Worm (Caenorhabditis elegans) whole organism, L2 larva: ENCODE data around the gene klc-2.
A peak's percentile ranks its signal among the peaks of the same experiment; 100 is the strongest.

Experiments used
- C34F6.9 ChIP-seq: fragments of 150-350 bp; optimal IDR thresholded peaks from 2 replicates; lab custom pipeline; 2014; ENCODE audit warnings: missing biosample characterization, missing genetic modification characterization
- F13H6.1 ChIP-seq: sonication (generic microtip); optimal IDR thresholded peaks from 2 replicates; lab custom pipeline; 2016; ENCODE audit warnings: missing genetic modification characterization, missing compliant biosample characterization
- Y55F3AM.14 ChIP-seq: fragments of 200-800 bp; sonication (Bioruptor generic); optimal IDR thresholded peaks from 2 replicates; lab custom pipeline; 2018; ENCODE audit warnings: mild to moderate bottlenecking, missing genetic modification characterization, missing compliant biosample characterization
- ZK546.5 ChIP-seq: sonication (generic microtip); optimal IDR thresholded peaks from 2 replicates; lab custom pipeline; 2017; ENCODE audit warnings: missing biosample characterization, missing genetic modification characterization
- aly-2 ChIP-seq: fragments of 150-350 bp; optimal IDR thresholded peaks from 2 replicates; lab custom pipeline; 2014; ENCODE audit warnings: missing biosample characterization, missing genetic modification characterization
- ceh-82 ChIP-seq: fragments of 150-350 bp; optimal IDR thresholded peaks from 2 replicates; lab custom pipeline; 2014; ENCODE audit warnings: missing biosample characterization, missing genetic modification characterization
- dmd-4 ChIP-seq: sonication (generic microtip); optimal IDR thresholded peaks from 2 replicates; lab custom pipeline; 2017; ENCODE audit warnings: missing biosample characterization, missing genetic modification characterization
- elt-3 ChIP-seq: sonication (generic microtip); optimal IDR thresholded peaks from 2 replicates; lab custom pipeline; 2017; ENCODE audit warnings: missing biosample characterization, missing genetic modification characterization
- fos-1 ChIP-seq: fragments of 150-350 bp; optimal IDR thresholded peaks from 2 replicates; lab custom pipeline; 2014; ENCODE audit warnings: missing biosample characterization, missing genetic modification characterization
- lin-11 ChIP-seq: fragments of 150-350 bp; sonication (generic microtip); optimal IDR thresholded peaks from 2 replicates; lab custom pipeline; 2014; ENCODE audit warnings: missing biosample characterization, missing genetic modification characterization, inconsistent platforms, mixed read lengths
- lin-13 ChIP-seq: fragments of 150-350 bp; optimal IDR thresholded peaks from 2 replicates; lab custom pipeline; 2014; ENCODE audit warnings: missing biosample characterization, missing genetic modification reagents, missing genetic modification characterization
- lsy-2 ChIP-seq, 2 experiments: fragments of 150-350 bp in 1 of 2; sonication (generic microtip) in 1 of 2; optimal IDR thresholded peaks; 2 replicates each; lab custom pipeline; 2014 to 2017; ENCODE audit warnings: missing biosample characterization in 2 of 2, missing genetic modification characterization in 2 of 2
- mab-5 ChIP-seq: fragments of 150-350 bp; optimal IDR thresholded peaks from 2 replicates; lab custom pipeline; 2014; ENCODE audit warnings: missing biosample characterization, missing genetic modification characterization
- mbf-1 ChIP-seq: sonication (generic microtip); optimal IDR thresholded peaks from 2 replicates; lab custom pipeline; 2017; ENCODE audit warnings: missing biosample characterization, missing genetic modification characterization
- mdl-1 ChIP-seq, 2 experiments: fragments of 150-350 bp in 1 of 2; sonication (generic microtip) in 1 of 2; optimal IDR thresholded peaks; 2 replicates each; lab custom pipeline; 2017; ENCODE audit warnings: missing biosample characterization in 2 of 2, missing genetic modification characterization in 2 of 2
- nhr-10 ChIP-seq: sonication (generic microtip); optimal IDR thresholded peaks from 2 replicates; lab custom pipeline; 2017; ENCODE audit warnings: missing biosample characterization, missing genetic modification characterization
- nhr-12 ChIP-seq: fragments of 150-350 bp; optimal IDR thresholded peaks from 2 replicates; lab custom pipeline; 2014; ENCODE audit warnings: missing biosample characterization, missing genetic modification characterization
- nhr-129 ChIP-seq: fragments of 150-350 bp; optimal IDR thresholded peaks from 2 replicates; lab custom pipeline; 2014; ENCODE audit warnings: missing biosample characterization, missing genetic modification characterization
- nhr-25 ChIP-seq: fragments of 150-350 bp; sonication (generic microtip); optimal IDR thresholded peaks from 3 replicates; lab custom pipeline; 2014; ENCODE audit warnings: missing biosample characterization, missing genetic modification characterization
- nhr-6 ChIP-seq: fragments of 150-350 bp; optimal IDR thresholded peaks from 2 replicates; lab custom pipeline; 2014; ENCODE audit warnings: missing biosample characterization, missing genetic modification characterization
- nhr-77 ChIP-seq: fragments of 150-350 bp; optimal IDR thresholded peaks from 2 replicates; lab custom pipeline; 2014; ENCODE audit warnings: missing biosample characterization, missing genetic modification characterization
- peb-1 ChIP-seq: fragments of 150-350 bp; optimal IDR thresholded peaks from 2 replicates; lab custom pipeline; 2014; ENCODE audit warnings: missing biosample characterization, missing genetic modification characterization
- sem-4 ChIP-seq: fragments of 150-350 bp; optimal IDR thresholded peaks from 2 replicates; lab custom pipeline; 2014; ENCODE audit warnings: missing biosample characterization, missing genetic modification reagents, missing genetic modification characterization
- skn-1 ChIP-seq: sonication (generic microtip); optimal IDR thresholded peaks from 2 replicates; lab custom pipeline; 2017; ENCODE audit warnings: missing biosample characterization, missing genetic modification characterization
- sma-3 ChIP-seq: sonication (generic microtip); optimal IDR thresholded peaks from 2 replicates; lab custom pipeline; 2016; ENCODE audit warnings: missing genetic modification reagents, missing genetic modification characterization, missing compliant biosample characterization
- sma-9 ChIP-seq, 2 experiments: fragments of 150-350 bp in 1 of 2; sonication (generic microtip) in 1 of 2; optimal IDR thresholded peaks; 2 replicates each; lab custom pipeline; 2014 to 2016; ENCODE audit warnings: missing genetic modification characterization in 2 of 2, mild to moderate bottlenecking in 1 of 2, missing biosample characterization in 1 of 2, missing compliant biosample characterization in 1 of 2, missing genetic modification reagents in 1 of 2, moderate library complexity in 1 of 2
- snpc-4 ChIP-seq: fragments of 150-350 bp; optimal IDR thresholded peaks from 2 replicates; lab custom pipeline; 2014; ENCODE audit warnings: missing biosample characterization, missing genetic modification characterization
- unc-39 ChIP-seq: fragments of 150-350 bp; optimal IDR thresholded peaks from 2 replicates; lab custom pipeline; 2014; ENCODE audit warnings: missing biosample characterization, missing genetic modification characterization
- unc-55 ChIP-seq: fragments of 150-350 bp; sonication (generic microtip); optimal IDR thresholded peaks from 3 replicates; lab custom pipeline; 2014; ENCODE audit warnings: missing biosample characterization, missing genetic modification reagents, missing genetic modification characterization
- unc-62 ChIP-seq: fragments of 150-350 bp; optimal IDR thresholded peaks from 2 replicates; lab custom pipeline; 2014; ENCODE audit warnings: missing biosample characterization, missing genetic modification reagents, missing genetic modification characterization
- zag-1 ChIP-seq: fragments of 150-350 bp; optimal IDR thresholded peaks from 2 replicates; lab custom pipeline; 2014; ENCODE audit warnings: missing biosample characterization, missing genetic modification characterization
- ztf-11 ChIP-seq: sonication (generic microtip); optimal IDR thresholded peaks from 2 replicates; lab custom pipeline; 2017; ENCODE audit warnings: missing biosample characterization, missing genetic modification characterization
- ztf-4 ChIP-seq: fragments of 150-350 bp; optimal IDR thresholded peaks from 2 replicates; lab custom pipeline; 2014; ENCODE audit warnings: missing biosample characterization, missing genetic modification characterization

klc-2 gene

DNA sequence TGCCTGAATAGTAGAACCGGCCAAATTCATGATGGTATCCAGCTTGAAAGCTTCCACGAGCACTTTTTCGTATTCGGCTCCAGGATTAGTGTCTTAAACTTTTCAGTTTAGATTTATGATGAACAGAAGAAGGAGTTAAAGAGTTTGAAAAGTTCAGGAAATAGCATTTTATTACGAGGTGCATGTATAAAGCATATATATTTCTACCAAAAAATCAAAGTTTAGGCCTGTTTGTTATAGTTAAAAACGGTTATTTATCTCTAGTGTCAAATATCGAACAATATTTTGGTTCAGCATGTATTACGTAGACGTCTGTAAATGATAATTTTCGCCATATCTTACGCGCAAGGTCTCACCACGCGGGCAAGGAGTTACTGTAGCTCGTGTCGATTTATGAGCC lies at the start of gene klc-2:
TSS of gene klc-2 (minus strand) at position 101 of the 400 bp plus-strand sequence.
- TF ChIP-seq sem-4 (tag; lab: Kevin White, UChicago) (no peak), elt-3 (no peak), skn-1 (tag; lab: Kevin White, UChicago) (no peak), F13H6.1 (tag; lab: Kevin White, UChicago) (no peak), sma-9 (GFP tag; optimal IDR thresholded peaks at IDR 0.05; lab: Kevin White, UChicago) (no peak), sma-9 (tag; optimal IDR thresholded peaks at IDR 0.05; lab: Kevin White, UChicago) (no peak), nhr-77 (no peak), lin-11 (tag; lab: Kevin White, UChicago) (no peak), ztf-11 (no peak), aly-2 (tag; lab: Kevin White, UChicago) (no peak), nhr-10 (no peak), peb-1 (tag; lab: Kevin White, UChicago) (no peak)

DNA sequence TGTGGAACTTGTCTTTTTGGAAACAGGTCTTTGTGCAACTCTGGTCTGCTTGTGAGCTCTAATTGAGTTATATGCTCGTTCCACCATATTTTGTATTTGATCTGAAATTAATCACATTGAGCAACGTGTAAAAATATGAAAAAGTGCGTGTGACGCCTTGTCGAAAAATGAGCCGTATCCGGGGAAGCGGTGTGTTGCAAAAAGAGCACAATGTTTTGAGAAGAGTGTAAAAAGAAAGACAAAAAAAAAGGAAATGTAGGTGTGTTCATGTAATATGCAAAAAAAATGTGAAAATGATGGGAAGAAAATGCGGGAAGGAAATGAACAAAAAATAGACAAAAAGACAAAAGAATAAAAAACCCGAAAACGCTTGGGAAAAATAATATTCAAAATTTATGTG lies 49.6 kb upstream of the klc-2 start, which contains the start of gene acy-4:
TSS of gene acy-4 (minus strand) at position 101 of the 400 bp plus-strand sequence.
- peak; percentile 9 for TF ChIP-seq unc-55 (GFP tag; lab: Kevin White, UChicago)
- no peak for TF ChIP-seq snpc-4
- TF ChIP-seq nhr-25 (tag; lab: Kevin White, UChicago), result no peak
- no peak for TF ChIP-seq nhr-6 (tag; lab: Kevin White, UChicago)
- no peak for TF ChIP-seq ztf-4
- TF ChIP-seq C34F6.9 (tag; lab: Kevin White, UChicago), result no peak
- no peak for TF ChIP-seq peb-1 (tag; lab: Kevin White, UChicago)
- TF ChIP-seq sem-4 (tag; lab: Kevin White, UChicago), result no peak
- TF ChIP-seq, all 48 proteins: peak for 1

DNA sequence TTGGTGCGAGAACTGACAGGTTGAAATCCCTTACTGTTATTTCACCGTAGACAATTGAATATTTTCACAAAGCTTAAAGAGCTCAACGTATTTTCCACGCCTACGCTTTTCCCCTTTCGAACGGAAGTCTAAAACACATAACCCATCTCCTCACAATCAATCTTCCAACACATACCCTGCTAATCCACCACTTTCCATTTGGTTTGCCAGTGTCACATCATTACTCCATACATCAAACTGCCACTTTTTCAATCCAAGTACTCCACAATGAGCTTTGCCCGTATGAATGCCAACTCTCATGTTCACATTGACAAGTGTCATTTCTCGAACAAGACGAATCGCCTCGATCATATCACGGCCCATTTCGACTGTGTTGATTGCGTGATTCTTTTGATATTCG lies 46.8 kb upstream of the klc-2 start:
- TF ChIP-seq ceh-82, result no peak
- no peak for TF ChIP-seq lin-11 (tag; lab: Kevin White, UChicago)
- peak; percentile 4 for TF ChIP-seq mab-5

DNA sequence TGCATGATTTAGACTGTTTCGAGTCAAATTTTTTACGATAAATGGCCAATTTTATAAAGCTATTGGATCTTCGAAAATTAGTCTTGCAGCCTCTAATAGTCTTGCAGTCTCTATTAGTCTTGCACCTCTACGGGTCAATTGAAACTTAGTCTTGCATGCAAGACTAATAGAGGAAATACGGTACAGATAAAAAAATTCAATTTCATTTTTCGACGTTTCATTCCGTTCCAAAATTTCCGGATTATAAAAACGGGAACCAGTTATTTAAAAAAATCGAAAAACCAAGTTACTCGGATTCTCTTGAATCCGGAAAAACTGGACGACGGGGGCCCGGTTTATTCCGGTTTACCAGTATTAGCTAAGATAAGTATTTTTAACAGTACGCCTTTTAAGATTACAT lies 40.2 kb upstream of the klc-2 start, which contains the start of gene M03E7.1:
TSS of gene M03E7.1 (plus strand) at position 301 of the 400 bp plus-strand sequence.
- TF ChIP-seq dmd-4 (tag; lab: Kevin White, UChicago) (no peak), skn-1 (tag; lab: Kevin White, UChicago) (no peak), elt-3 (no peak), Y55F3AM.14 (GFP tag; lab: Kevin White, UChicago) (no peak), nhr-12 (tag; lab: Kevin White, UChicago) (no peak), unc-39 (tag; lab: Kevin White, UChicago) (no peak), sma-3 (GFP tag; lab: Kevin White, UChicago) (no peak), nhr-10 (no peak), nhr-129 (tag; lab: Kevin White, UChicago) (no peak), fos-1 (tag; lab: Kevin White, UChicago) (no peak), ztf-11 (no peak), unc-55 (GFP tag; lab: Kevin White, UChicago) (no peak), F13H6.1 (tag; lab: Kevin White, UChicago) (no peak), lsy-2 (tag; optimal IDR thresholded peaks at IDR 0.05; lab: Kevin White, UChicago) (no peak), unc-62 (GFP tag; lab: Kevin White, UChicago) (no peak)
- TF ChIP-seq, all 48 proteins: peak for 0

DNA sequence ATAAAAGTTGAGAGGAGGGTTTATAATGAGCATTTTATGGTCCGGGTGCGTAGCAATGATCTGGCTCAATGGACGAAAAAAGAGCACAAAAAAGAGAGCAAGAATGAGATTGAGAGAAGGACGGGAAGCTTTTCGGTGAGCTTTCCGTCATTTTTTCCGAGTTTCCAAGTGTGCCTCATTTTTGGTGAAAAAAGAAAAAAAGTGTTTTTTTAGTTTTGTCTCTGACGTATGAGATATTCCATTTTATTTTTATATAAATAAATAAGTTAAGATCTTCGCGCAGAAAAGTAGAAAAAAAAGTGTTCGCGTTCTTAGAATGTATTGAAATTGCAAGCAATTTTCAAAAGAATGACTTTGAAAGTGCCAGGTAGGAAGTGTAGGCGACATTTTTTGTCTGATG lies 38.8 kb upstream of the klc-2 start, which contains the start of gene memb-2:
TSS of gene memb-2 (minus strand) at position 101 of the 400 bp plus-strand sequence.
- no peak for TF ChIP-seq lsy-2 (tag; optimal IDR thresholded peaks at IDR 0.05; lab: Kevin White, UChicago)
- TF ChIP-seq elt-3, result no peak
- no peak for TF ChIP-seq nhr-129 (tag; lab: Kevin White, UChicago)
- TF ChIP-seq nhr-12 (tag; lab: Kevin White, UChicago), result no peak
- TF ChIP-seq C34F6.9 (tag; lab: Kevin White, UChicago), result no peak
- no peak for TF ChIP-seq Y55F3AM.14 (GFP tag; lab: Kevin White, UChicago)
- TF ChIP-seq mbf-1, result no peak
- no peak for TF ChIP-seq skn-1 (tag; lab: Kevin White, UChicago)
- no peak for TF ChIP-seq fos-1 (tag; lab: Kevin White, UChicago)
- no peak for TF ChIP-seq nhr-25 (tag; lab: Kevin White, UChicago)
- no peak for TF ChIP-seq mdl-1 (tag; optimal IDR thresholded peaks at IDR 0.05; lab: Kevin White, UChicago)
- TF ChIP-seq ZK546.5 (tag; lab: Kevin White, UChicago), result no peak
- no peak for TF ChIP-seq nhr-10
- TF ChIP-seq, all 48 proteins: peak for 0

DNA sequence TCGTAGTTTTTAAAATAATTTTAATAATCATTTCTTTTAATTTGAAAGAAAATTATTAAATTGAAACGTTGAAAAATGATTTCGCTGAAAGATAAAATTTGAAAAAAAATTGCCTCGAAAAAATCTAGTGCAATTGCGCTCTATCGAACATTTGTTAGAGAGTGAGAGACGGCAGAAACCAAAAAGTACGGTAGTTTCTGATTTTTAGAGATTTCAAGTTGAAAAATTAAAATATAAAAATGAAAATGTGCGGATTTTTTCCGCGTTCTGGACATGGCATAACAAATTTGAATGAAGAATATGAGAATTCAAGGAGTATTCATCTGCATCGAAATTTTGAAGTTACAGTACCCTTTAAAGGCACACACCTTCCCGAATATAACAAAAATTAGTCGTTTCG lies 38.2 kb upstream of the klc-2 start:
- TF ChIP-seq nhr-129 (tag; lab: Kevin White, UChicago), result no peak
- no peak for TF ChIP-seq Y55F3AM.14 (GFP tag; lab: Kevin White, UChicago)
- TF ChIP-seq unc-55 (GFP tag; lab: Kevin White, UChicago), result peak; percentile 48
- TF ChIP-seq lsy-2 (tag; optimal IDR thresholded peaks at IDR 0.05; lab: Kevin White, UChicago), result peak in 1 of 2 experiments; percentile 73
- no peak for TF ChIP-seq peb-1 (tag; lab: Kevin White, UChicago)
- no peak for TF ChIP-seq sma-3 (GFP tag; lab: Kevin White, UChicago)
- no peak for TF ChIP-seq lin-13 (GFP tag; lab: Kevin White, UChicago)
- no peak for TF ChIP-seq skn-1 (tag; lab: Kevin White, UChicago)
- no peak for TF ChIP-seq zag-1 (tag; lab: Kevin White, UChicago)
- TF ChIP-seq sem-4 (tag; lab: Kevin White, UChicago), result no peak
